Fruit fly (Drosophila melanogaster) whole organism, wandering third instar larva: Measurements from ENCODE around the gene Polr2M.

Source experiments
- Abd-B ChIP-seq: fragments of >200 bp; optimal IDR thresholded peaks from 2 replicates; lab custom pipeline; 2017; ENCODE audit warnings: missing biosample characterization, missing genetic modification characterization
- CG32264 ChIP-seq: fragments of 200-800 bp; sonication (Bioruptor generic); optimal IDR thresholded peaks from 2 replicates; lab custom pipeline; 2016; ENCODE audit warnings: missing biosample characterization, missing genetic modification characterization
- CG9705 ChIP-seq: fragments of 200-800 bp; sonication (Bioruptor generic); optimal IDR thresholded peaks from 2 replicates; lab custom pipeline; 2018; ENCODE audit warnings: missing biosample characterization, mild to moderate bottlenecking, missing genetic modification characterization
- CrebA ChIP-seq: fragments of 200-800 bp; sonication (Bioruptor generic); optimal IDR thresholded peaks from 2 replicates; lab custom pipeline; 2016; ENCODE audit warnings: missing biosample characterization, mild to moderate bottlenecking, missing genetic modification characterization, borderline replicate concordance
- Dfd ChIP-seq: fragments of >200 bp; optimal IDR thresholded peaks from 2 replicates; lab custom pipeline; 2017; ENCODE audit warnings: missing biosample characterization, missing genetic modification characterization
- Dif ChIP-seq: fragments of 200-275, 200-300 bp; sonication (Bioruptor generic); optimal IDR thresholded peaks from 2 replicates; lab custom pipeline; 2018; ENCODE audit warnings: missing biosample characterization, missing genetic modification characterization; ENCODE audit not compliant: partially characterized antibody
- GATAd ChIP-seq: sonication (Bioruptor generic); optimal IDR thresholded peaks from 2 replicates; lab custom pipeline; 2016; ENCODE audit warnings: missing biosample characterization, missing genetic modification characterization
- HLH106 ChIP-seq: fragments of 200-800 bp; optimal IDR thresholded peaks from 3 replicates; lab custom pipeline; 2019; ENCODE audit warnings: missing biosample characterization, mild to moderate bottlenecking, missing genetic modification characterization, moderate library complexity
- Hnf4 ChIP-seq: fragments of 200-800 bp; sonication (Bioruptor generic); optimal IDR thresholded peaks from 2 replicates; lab custom pipeline; 2016; ENCODE audit warnings: missing biosample characterization, mild to moderate bottlenecking, missing genetic modification characterization
- Hr83 ChIP-seq: fragments of 200-300 bp; sonication (Bioruptor generic); optimal IDR thresholded peaks from 2 replicates; lab custom pipeline; 2016; ENCODE audit warnings: missing biosample characterization, mild to moderate bottlenecking, missing genetic modification characterization, moderate library complexity; ENCODE audit not compliant: poor library complexity, severe bottlenecking
- Jra ChIP-seq: sonication (Bioruptor generic); optimal IDR thresholded peaks from 2 replicates; lab custom pipeline; 2016; ENCODE audit warnings: missing biosample characterization, missing genetic modification characterization
- Mio ChIP-seq: sonication (Bioruptor generic); optimal IDR thresholded peaks from 2 replicates; lab custom pipeline; 2016; ENCODE audit warnings: missing biosample characterization, missing genetic modification characterization
- Myc ChIP-seq: fragments of >200 bp; optimal IDR thresholded peaks from 2 replicates; lab custom pipeline; 2017
- N ChIP-seq: fragments of >200 bp; optimal IDR thresholded peaks from 2 replicates; lab custom pipeline; 2018; ENCODE audit warnings: missing biosample characterization, missing external identifiers, missing genetic modification characterization
- OdsH ChIP-seq: fragments of 200-800 bp; sonication (Bioruptor generic); optimal IDR thresholded peaks from 2 replicates; lab custom pipeline; 2016; ENCODE audit warnings: missing biosample characterization, mild to moderate bottlenecking, missing genetic modification characterization
- Rel ChIP-seq, 2 experiments: fragments of 200-800 bp; sonication (Bioruptor generic) in 1 of 2; optimal IDR thresholded peaks; 2 replicates in 1 of 2; 3 replicates in 1 of 2; lab custom pipeline; 2016 to 2019; ENCODE audit warnings: mild to moderate bottlenecking in 2 of 2, missing biosample characterization in 2 of 2, missing genetic modification characterization in 2 of 2, moderate library complexity in 1 of 2
- Sp1 ChIP-seq: fragments of 200-800 bp; sonication (Bioruptor generic); optimal IDR thresholded peaks from 3 replicates; lab custom pipeline; 2019; ENCODE audit warnings: missing biosample characterization, mild to moderate bottlenecking, missing genetic modification characterization, moderate library complexity
- Vsx2 ChIP-seq: fragments of 200-300, 225-300 bp; sonication (Bioruptor generic); optimal IDR thresholded peaks from 2 replicates; lab custom pipeline; 2018; ENCODE audit warnings: missing biosample characterization, missing genetic modification characterization; ENCODE audit not compliant: partially characterized antibody
- br ChIP-seq: fragments of 200-800 bp; sonication (Bioruptor generic); optimal IDR thresholded peaks from 2 replicates; lab custom pipeline; 2016; ENCODE audit warnings: missing biosample characterization, missing genetic modification characterization
- brk ChIP-seq: fragments of 200-800 bp; sonication (Bioruptor generic); optimal IDR thresholded peaks from 2 replicates; lab custom pipeline; 2016; ENCODE audit warnings: missing biosample characterization, mild to moderate bottlenecking, missing genetic modification characterization
- dl ChIP-seq, 2 experiments: fragments of 175-275, 200-275 bp in 1 of 2; fragments of 200-275 bp in 1 of 2; sonication (Bioruptor generic); optimal IDR thresholded peaks; lab custom pipeline; 2018; ENCODE audit warnings: mild to moderate bottlenecking in 2 of 2, missing biosample characterization in 2 of 2, missing genetic modification characterization in 2 of 2, moderate library complexity in 2 of 2; ENCODE audit not compliant: partially characterized antibody in 2 of 2, insufficient read depth in 1 of 2
- dmrt93B ChIP-seq: fragments of 200-800 bp; sonication (Bioruptor generic); optimal IDR thresholded peaks from 2 replicates; lab custom pipeline; 2018; ENCODE audit warnings: missing biosample characterization, mild to moderate bottlenecking, missing genetic modification characterization
- dsf ChIP-seq: sonication (Bioruptor generic); optimal IDR thresholded peaks from 2 replicates; lab custom pipeline; 2016; ENCODE audit warnings: missing biosample characterization, missing genetic modification characterization, borderline replicate concordance
- ey ChIP-seq: fragments of 200-800 bp; sonication (Bioruptor generic); optimal IDR thresholded peaks from 2 replicates; lab custom pipeline; 2016; ENCODE audit warnings: missing biosample characterization, missing genetic modification characterization
- foxo ChIP-seq, 2 experiments: fragments of 200-800 bp; sonication (Bioruptor generic); optimal IDR thresholded peaks; 2 replicates in 1 of 2; 3 replicates in 1 of 2; lab custom pipeline; 2016 to 2017; ENCODE audit warnings: missing biosample characterization in 2 of 2, missing genetic modification characterization in 2 of 2
- fru ChIP-seq: fragments of 200-800 bp; sonication (Bioruptor generic); optimal IDR thresholded peaks from 3 replicates; lab custom pipeline; 2016; ENCODE audit warnings: missing biosample characterization, mild to moderate bottlenecking, missing genetic modification characterization
- h ChIP-seq: fragments of 200-800 bp; sonication (Bioruptor generic); optimal IDR thresholded peaks from 3 replicates; lab custom pipeline; 2016; ENCODE audit warnings: missing biosample characterization, mild to moderate bottlenecking, missing genetic modification characterization
- jim ChIP-seq: fragments of 175-275, 200-325 bp; sonication (Bioruptor generic); optimal IDR thresholded peaks from 2 replicates; lab custom pipeline; 2016; ENCODE audit warnings: missing biosample characterization, mild to moderate bottlenecking, missing genetic modification characterization
- lola ChIP-seq: fragments of >200 bp; optimal IDR thresholded peaks from 2 replicates; lab custom pipeline; 2017; ENCODE audit warnings: missing biosample characterization, missing genetic modification characterization
- pan ChIP-seq: fragments of >200 bp; optimal IDR thresholded peaks from 2 replicates; lab custom pipeline; 2017
- psq ChIP-seq: fragments of 200-800 bp; sonication (Bioruptor generic); optimal IDR thresholded peaks from 3 replicates; lab custom pipeline; 2017; ENCODE audit warnings: missing biosample characterization, mild to moderate bottlenecking, missing genetic modification characterization, moderate library complexity
- rgr ChIP-seq: fragments of 200-800 bp; sonication (Bioruptor generic); optimal IDR thresholded peaks from 3 replicates; lab custom pipeline; 2016; ENCODE audit warnings: missing biosample characterization, mild to moderate bottlenecking, missing genetic modification characterization
- sage ChIP-seq: fragments of 200-800 bp; sonication (Bioruptor generic); optimal IDR thresholded peaks from 2 replicates; lab custom pipeline; 2016; ENCODE audit warnings: missing biosample characterization, mild to moderate bottlenecking, missing genetic modification characterization
- sv ChIP-seq: fragments of 200-800 bp; sonication (Bioruptor generic); optimal IDR thresholded peaks from 3 replicates; lab custom pipeline; 2016; ENCODE audit warnings: missing biosample characterization, missing genetic modification characterization
- tai ChIP-seq: sonication (Bioruptor generic); optimal IDR thresholded peaks from 2 replicates; lab custom pipeline; 2016; ENCODE audit warnings: missing biosample characterization, missing genetic modification characterization
- usp ChIP-seq: fragments of >200 bp; optimal IDR thresholded peaks from 2 replicates; lab custom pipeline; 2017; ENCODE audit warnings: missing biosample characterization, missing genetic modification characterization
- woc ChIP-seq: sonication (Bioruptor generic); optimal IDR thresholded peaks from 2 replicates; lab custom pipeline; 2016; ENCODE audit warnings: missing biosample characterization, mild to moderate bottlenecking, missing genetic modification characterization

Gene Polr2M

DNA sequence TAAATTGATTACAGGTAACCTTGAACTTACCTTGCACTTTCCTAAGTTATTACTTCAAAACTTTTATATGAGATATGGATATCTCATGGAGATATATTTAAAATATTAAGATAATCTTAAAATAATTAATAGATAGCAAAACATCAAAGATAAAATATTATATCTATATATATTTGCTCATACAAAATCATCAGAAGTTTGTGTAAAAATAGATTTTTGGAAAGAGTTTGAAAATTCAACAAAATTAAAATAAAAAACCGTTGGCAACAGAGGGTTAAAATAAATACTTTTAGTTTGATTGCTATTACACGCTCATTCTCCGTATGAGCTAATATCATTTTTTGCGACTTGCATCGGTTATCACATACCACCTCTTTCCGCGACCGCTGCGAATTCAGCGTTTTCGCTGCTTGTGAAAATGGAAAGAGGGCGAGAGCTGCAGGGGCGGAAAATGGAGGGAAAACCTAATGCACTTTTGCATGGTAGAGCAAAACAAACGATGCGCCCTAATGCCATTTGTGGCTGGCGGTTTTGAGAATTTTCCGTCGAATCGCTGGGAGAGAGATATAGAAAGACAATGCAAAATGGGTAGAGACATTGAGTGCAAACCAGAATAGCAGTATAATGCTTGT, 16.6 kb upstream of the Polr2M start:
- TF ChIP-seq Abd-B (GFP tag; lab: Kevin White, UChicago): no peak
- TF ChIP-seq psq (GFP tag; lab: Kevin White, UChicago): no peak
- no peak for TF ChIP-seq Sp1 (GFP tag; lab: Kevin White, UChicago)
- no peak for TF ChIP-seq GATAd (GFP tag; lab: Kevin White, UChicago)
- TF ChIP-seq br (GFP tag; lab: Kevin White, UChicago): no peak
- no peak for TF ChIP-seq Myc (lab: Kevin White, UChicago)
- no peak for TF ChIP-seq brk
- no peak for TF ChIP-seq N (GFP tag; lab: Kevin White, UChicago)
- no peak for TF ChIP-seq pan (lab: Kevin White, UChicago)

DNA sequence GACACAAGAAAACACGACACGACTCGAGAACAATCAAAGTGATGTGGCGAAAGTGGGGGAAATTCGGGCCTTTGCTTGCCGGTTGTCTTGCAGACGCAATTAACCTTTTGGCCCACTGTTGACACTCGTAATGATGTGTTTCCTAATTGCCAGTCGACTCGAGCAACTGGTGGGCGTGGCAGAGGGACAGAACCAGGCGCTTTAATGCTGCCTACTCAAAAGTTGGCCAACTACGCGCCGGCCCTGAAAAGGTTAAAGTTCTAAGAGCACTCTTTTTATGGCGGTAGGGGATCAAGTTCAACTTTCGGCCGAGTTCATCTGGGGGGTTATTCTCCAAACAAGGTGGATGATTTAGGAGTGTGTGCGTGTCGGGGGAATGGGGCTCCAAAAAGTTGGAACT, 7.9 kb upstream of the Polr2M start:
- TF ChIP-seq Hnf4 (GFP tag; lab: Kevin White, UChicago) (no peak), CG32264 (no peak)

DNA sequence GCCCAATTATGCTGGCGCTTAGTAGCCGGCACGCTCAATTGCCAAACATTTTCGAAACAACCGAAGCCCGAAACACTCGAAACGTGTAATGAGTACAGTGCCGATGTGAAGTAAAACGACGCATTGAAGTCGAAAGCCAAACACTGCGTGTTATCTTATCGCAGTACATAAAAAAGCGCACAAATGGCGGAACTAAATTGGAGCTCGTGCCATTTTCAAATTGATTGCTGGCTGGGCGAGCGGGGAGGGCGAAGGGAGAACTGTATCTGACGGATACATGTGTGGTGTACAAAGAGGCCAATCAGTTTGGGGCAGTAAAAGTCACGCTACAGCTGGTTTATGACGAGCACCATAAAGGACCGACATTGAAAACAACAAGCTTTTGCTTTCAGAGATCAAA, 5.9 kb upstream of the Polr2M start:
- TF ChIP-seq h (peak; percentile 74), lola (GFP tag; lab: Kevin White, UChicago) (no peak), CrebA (GFP tag; lab: Kevin White, UChicago) (no peak), CG32264 (no peak)

DNA sequence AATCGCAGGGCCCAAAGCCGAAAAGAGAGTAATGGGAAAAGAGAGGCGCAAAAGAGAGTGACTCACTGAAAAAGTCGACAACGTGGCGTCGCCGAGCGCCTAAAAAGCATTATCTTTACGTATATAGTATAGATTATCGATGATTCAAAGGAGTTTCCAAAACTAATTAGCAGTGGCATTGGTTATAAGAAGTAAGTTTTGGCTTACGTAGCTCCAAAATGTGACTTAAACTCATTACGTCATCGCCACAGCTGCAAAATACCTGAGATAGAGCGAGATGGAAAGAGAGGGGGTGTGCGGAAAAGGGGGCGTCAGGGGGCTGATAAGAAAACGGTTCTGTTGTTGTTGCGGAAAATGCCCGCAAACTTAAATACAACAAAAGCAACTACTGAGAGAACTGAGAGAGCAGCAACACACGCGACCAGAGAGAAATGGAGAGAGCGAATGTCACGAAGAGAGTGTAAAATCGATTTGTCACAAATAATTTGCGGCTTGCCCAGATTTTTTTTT, 3.8 kb upstream of the Polr2M start:
- TF ChIP-seq Dif (GFP tag; lab: Kevin White, UChicago): peak; percentile 43
- peak; percentile 1 to 58 for TF ChIP-seq dl (GFP tag; optimal IDR thresholded peaks at IDR 0.05; lab: Kevin White, UChicago; ENCODE audit: insufficient read depth in 1 of 2, partially characterized antibody in 2 of 2)
- TF ChIP-seq CrebA (GFP tag; lab: Kevin White, UChicago): peak; percentile 52
- TF ChIP-seq N (GFP tag; lab: Kevin White, UChicago): no peak
- no peak for TF ChIP-seq sage

DNA sequence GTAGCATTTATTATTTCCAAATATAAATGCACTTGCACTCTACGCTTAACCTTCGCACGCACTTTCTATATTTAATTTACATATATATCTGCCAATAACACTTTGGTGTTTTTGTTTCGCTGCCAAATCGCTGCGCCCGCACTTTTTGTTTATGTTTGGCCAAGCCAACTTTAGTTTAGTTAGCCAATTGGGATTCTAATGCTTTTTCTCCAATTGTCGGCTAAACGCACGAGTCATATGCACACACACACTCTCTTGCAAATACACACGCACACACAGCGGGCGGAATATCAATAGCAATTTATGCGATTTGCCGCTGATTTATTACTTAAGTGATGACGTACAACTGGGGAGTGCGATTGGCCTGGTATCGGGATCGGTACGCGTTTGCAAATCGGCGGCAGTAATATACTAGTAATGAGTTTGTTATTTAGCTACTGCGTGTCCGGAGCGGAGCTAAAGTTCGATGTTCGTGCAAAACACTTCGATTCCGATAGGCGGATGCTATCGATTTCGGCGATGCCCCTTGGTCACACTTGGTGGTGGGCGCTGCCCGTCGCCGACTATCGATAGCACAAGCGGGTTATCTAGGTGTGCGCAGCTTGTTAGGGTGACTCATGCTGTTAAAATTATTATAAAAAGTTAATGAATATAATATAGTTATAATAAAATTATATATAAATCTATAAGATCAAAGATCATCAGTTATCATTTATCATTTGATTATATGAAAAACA, 3.0 kb upstream of the Polr2M start, which contains the start of gene vib:
vib (minus strand) TSS at position 515 of the 737 bp plus-strand sequence.
- TF ChIP-seq psq (GFP tag; lab: Kevin White, UChicago): peak; percentile 26
- TF ChIP-seq dmrt93B (GFP tag; lab: Kevin White, UChicago): no peak
- TF ChIP-seq Myc (lab: Kevin White, UChicago): no peak
- no peak for TF ChIP-seq jim (GFP tag; lab: Kevin White, UChicago)
- TF ChIP-seq OdsH (GFP tag; lab: Kevin White, UChicago): no peak
- TF ChIP-seq Vsx2 (GFP tag; lab: Kevin White, UChicago): no peak
- no peak for TF ChIP-seq ey (GFP tag; lab: Kevin White, UChicago)
- TF ChIP-seq GATAd (GFP tag; lab: Kevin White, UChicago): no peak
- no peak for TF ChIP-seq Mio
- TF ChIP-seq Jra: no peak
- no peak for TF ChIP-seq dl (GFP tag; optimal IDR thresholded peaks at IDR 0.05; lab: Kevin White, UChicago; ENCODE audit: insufficient read depth in 1 of 2, partially characterized antibody in 2 of 2)
- no peak for TF ChIP-seq lola (GFP tag; lab: Kevin White, UChicago)
- no peak for TF ChIP-seq N (GFP tag; lab: Kevin White, UChicago)
- peak; percentile 27 for TF ChIP-seq sv
- TF ChIP-seq usp: no peak
- no peak for TF ChIP-seq tai (GFP tag; lab: Kevin White, UChicago)
- no peak for TF ChIP-seq woc (GFP tag; lab: Kevin White, UChicago)
- TF ChIP-seq h: peak; percentile 39
- TF ChIP-seq CrebA (GFP tag; lab: Kevin White, UChicago): no peak
- peak; percentile 15 for TF ChIP-seq sage
- TF ChIP-seq Dif (GFP tag; lab: Kevin White, UChicago): no peak
- peak; percentile 56 for TF ChIP-seq HLH106
- TF ChIP-seq foxo (GFP tag; optimal IDR thresholded peaks at IDR 0.05; lab: Kevin White, UChicago): peak in 1 of 2 experiments; percentile 62
- peak; percentile 45 for TF ChIP-seq br (GFP tag; lab: Kevin White, UChicago)
- peak; percentile 12 for TF ChIP-seq CG9705 (GFP tag; lab: Kevin White, UChicago)
- peak; percentile 16 for TF ChIP-seq rgr (GFP tag; lab: Kevin White, UChicago)
- TF ChIP-seq pan (lab: Kevin White, UChicago): no peak
- TF ChIP-seq fru (GFP tag; lab: Kevin White, UChicago): peak; percentile 80
- no peak for TF ChIP-seq Hnf4 (GFP tag; lab: Kevin White, UChicago)
- no peak for TF ChIP-seq brk
- no peak for TF ChIP-seq Rel (GFP tag; optimal IDR thresholded peaks at IDR 0.05; lab: Kevin White, UChicago)
- TF ChIP-seq Rel (tag; optimal IDR thresholded peaks at IDR 0.05; lab: Kevin White, UChicago): peak; percentile 38
- peak; percentile 5 for TF ChIP-seq Hr83 (GFP tag; lab: Kevin White, UChicago)
- TF ChIP-seq dsf (GFP tag; lab: Kevin White, UChicago): no peak
- TF ChIP-seq CG32264: no peak
- TF ChIP-seq Dfd (GFP tag; lab: Kevin White, UChicago): no peak
